Worm (Caenorhabditis elegans): Measurements from ENCODE around the gene VY10G11R.1.
"Not testable (repeated sequence)": the region's sequence is repeated elsewhere in the genome, so short reads cannot be mapped to it uniquely, and the experiment has no call there.

The VY10G11R.1 gene

DNA sequence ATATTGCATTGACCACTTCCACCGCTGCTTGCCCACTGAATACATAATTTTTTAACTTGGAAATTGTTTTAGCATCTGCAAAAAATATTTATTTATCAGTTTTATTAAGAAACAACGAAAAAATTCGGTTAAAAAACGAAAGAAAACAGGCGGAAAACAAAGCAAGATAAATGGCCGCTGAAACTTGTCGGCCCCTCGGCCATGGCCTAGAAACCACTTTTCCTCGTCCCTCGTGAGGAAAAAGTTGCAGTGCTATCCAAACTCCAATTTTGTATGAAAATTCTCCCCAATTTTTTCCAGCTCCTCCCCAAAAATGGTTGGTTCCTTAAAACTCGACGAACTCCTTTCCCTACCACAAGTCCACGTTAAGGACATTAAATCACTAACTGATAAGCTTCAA is 46.5 kb downstream of the VY10G11R.1 start, which contains the start of gene Y10G11A.1:
Gene Y10G11A.1, plus strand, starts transcription at position 301 of the 400 bp plus-strand sequence.
- not testable (repeated sequence) for TF ChIP-seq egl-27 (tag; optimal IDR thresholded peaks at IDR 0.05); unc-39 (tag; optimal IDR thresholded peaks at IDR 0.05); ctbp-1 (GFP tag; IDR thresholded peaks at IDR 0.05)

DNA sequence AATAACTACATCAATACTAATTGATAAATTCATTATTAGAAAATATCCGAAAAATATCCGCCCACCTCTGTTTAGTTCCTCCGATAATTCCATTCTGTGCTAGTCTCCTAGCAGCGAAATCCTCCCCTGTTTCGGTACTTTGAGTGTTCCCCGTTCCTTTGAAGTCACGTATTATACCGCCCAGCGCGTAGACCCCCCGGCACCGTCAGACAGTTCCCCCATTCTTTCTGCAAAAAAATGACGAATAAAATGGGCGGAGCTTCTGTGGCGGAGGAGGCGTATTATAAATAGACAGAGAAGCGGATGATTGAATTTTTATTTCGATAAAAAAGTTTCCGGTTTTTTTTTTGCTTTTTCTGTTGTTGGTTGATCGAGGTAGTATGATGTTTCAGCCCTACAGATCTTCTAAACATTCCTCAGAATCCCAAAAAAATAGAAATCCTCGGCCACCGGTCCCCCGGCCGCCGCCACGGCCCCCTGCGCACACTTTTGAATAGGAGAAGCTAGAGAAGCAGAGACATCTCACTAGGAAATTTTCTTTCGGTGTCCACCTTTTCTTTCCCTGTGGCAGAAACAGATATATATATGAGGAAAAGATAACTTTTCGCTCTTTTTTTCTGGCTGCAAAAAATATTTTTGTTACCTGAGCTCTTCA is 48.8 kb downstream of the VY10G11R.1 start:
- TF ChIP-seq mes-2 (tag; optimal IDR thresholded peaks at IDR 0.05; ENCODE audit: poor library complexity, severe bottlenecking) (peak; percentile 67), fkh-10 (GFP tag; optimal IDR thresholded peaks at IDR 0.05) (no peak), aha-1 (tag) (peak; percentile 22), hif-1 (tag; optimal IDR thresholded peaks at IDR 0.05) (peak in 1 of 2 experiments; percentile 94), egl-27 (tag; optimal IDR thresholded peaks at IDR 0.05) (no peak)
